Worm (Caenorhabditis elegans) whole organism, L4 larva: Measurements from ENCODE around the gene spe-10.
A peak's percentile ranks its signal among the peaks of the same experiment; 100 is the strongest.
"Not testable (repeated sequence)": the region's sequence is repeated elsewhere in the genome, so short reads cannot be mapped to it uniquely, and the experiment has no call there.

ENCODE experiments used
- D1046.2 ChIP-seq: fragments of 200-800 bp; sonication (Bioruptor generic); IDR thresholded peaks from 2 replicates; pipeline ENCODE4 v1.3.6; 2022; ENCODE audit warnings: missing genetic modification characterization, missing compliant biosample characterization
- F10B5.3 ChIP-seq: sonication (generic microtip); optimal IDR thresholded peaks from 2 replicates; lab custom pipeline; 2016; ENCODE audit warnings: mild to moderate bottlenecking, missing genetic modification characterization, missing compliant biosample characterization
- F37D6.2 ChIP-seq: sonication (generic microtip); optimal IDR thresholded peaks from 2 replicates; lab custom pipeline; 2016; ENCODE audit warnings: mild to moderate bottlenecking, missing genetic modification characterization, missing compliant biosample characterization
- T20F7.1 ChIP-seq: fragments of 200-800 bp; sonication (Bioruptor generic); optimal IDR thresholded peaks from 2 replicates; lab custom pipeline; 2018; ENCODE audit warnings: mild to moderate bottlenecking, missing genetic modification characterization, missing compliant biosample characterization
- Y105C5A.15 ChIP-seq: fragments of 200-800 bp; sonication (Bioruptor generic); IDR thresholded peaks from 2 replicates; pipeline ENCODE4 v1.3.6; 2022; ENCODE audit warnings: missing genetic modification characterization, missing compliant biosample characterization
- Y48G9A.11 ChIP-seq: fragments of 200-800 bp; sonication (Bioruptor generic); IDR thresholded peaks from 2 replicates; pipeline ENCODE4 v1.3.6; 2022; ENCODE audit warnings: missing genetic modification reagents, missing genetic modification characterization, missing compliant biosample characterization
- ZK546.5 ChIP-seq, 2 experiments: sonication (generic microtip); optimal IDR thresholded peaks; 2 replicates each; lab custom pipeline; 2017; ENCODE audit warnings: missing biosample characterization in 2 of 2, missing genetic modification characterization in 2 of 2
- aha-1 ChIP-seq: fragments of 150-350 bp; peaks from one replicate; lab custom pipeline; 2014; ENCODE audit warnings: missing biosample characterization, missing genetic modification characterization
- arid-1 ChIP-seq: fragments of 200-800 bp; sonication (Bioruptor generic); conservative IDR thresholded peaks from 2 replicates; pipeline ENCODE4 v1.3.6; 2022; ENCODE audit warnings: missing genetic modification reagents, missing genetic modification characterization, missing compliant biosample characterization
- ceh-20 ChIP-seq: fragments of 200-800 bp; sonication (Bioruptor generic); IDR thresholded peaks from 2 replicates; pipeline ENCODE4 v1.3.6; 2022; ENCODE audit warnings: missing genetic modification reagents, missing genetic modification characterization, missing compliant biosample characterization
- ctbp-1 ChIP-seq: fragments of 200-800 bp; sonication (Bioruptor generic); IDR thresholded peaks from 2 replicates; pipeline ENCODE4 v1.3.6; 2022; ENCODE audit warnings: missing genetic modification reagents, missing genetic modification characterization, missing compliant biosample characterization
- daf-16 ChIP-seq, 3 experiments: sonication (generic microtip); optimal IDR thresholded peaks; 2 replicates each; lab custom pipeline; 2016 to 2017; ENCODE audit warnings: missing genetic modification characterization in 3 of 3, missing genetic modification reagents in 3 of 3, mild to moderate bottlenecking in 2 of 3, missing compliant biosample characterization in 2 of 3, missing biosample characterization in 1 of 3, moderate library complexity in 1 of 3
- daf-19 ChIP-seq: fragments of 200-800 bp; sonication (Bioruptor generic); conservative IDR thresholded peaks from 2 replicates; pipeline ENCODE4 v1.3.6; 2022; ENCODE audit warnings: missing genetic modification characterization, missing compliant biosample characterization
- dmd-6 ChIP-seq: fragments of 200-800 bp; sonication (Bioruptor generic); IDR thresholded peaks from 2 replicates; pipeline ENCODE4 v1.3.6; 2022; ENCODE audit warnings: missing genetic modification reagents, missing genetic modification characterization, missing compliant biosample characterization
- dmd-9 ChIP-seq: fragments of 200-800 bp; sonication (Bioruptor generic); IDR thresholded peaks from 2 replicates; pipeline ENCODE4 v1.3.6; 2022; ENCODE audit warnings: missing genetic modification reagents, missing genetic modification characterization, missing compliant biosample characterization
- dpl-1 ChIP-seq: fragments of 150-350 bp; optimal IDR thresholded peaks from 2 replicates; lab custom pipeline; 2014; ENCODE audit warnings: missing biosample characterization, missing genetic modification reagents, missing genetic modification characterization
- dve-1 ChIP-seq: sonication (generic microtip); optimal IDR thresholded peaks from 2 replicates; lab custom pipeline; 2017; ENCODE audit warnings: antibody characterized with exemption, mild to moderate bottlenecking, missing genetic modification characterization, missing compliant biosample characterization; ENCODE audit not compliant: insufficient read depth
- egl-43 ChIP-seq: fragments of 200-800 bp; sonication (Bioruptor generic); IDR thresholded peaks from 2 replicates; pipeline ENCODE4 v1.3.6; 2022; ENCODE audit warnings: missing genetic modification reagents, missing genetic modification characterization, missing compliant biosample characterization
- gei-8 ChIP-seq: fragments of 200-800 bp; sonication (Bioruptor generic); optimal IDR thresholded peaks from 2 replicates; lab custom pipeline; 2018; ENCODE audit warnings: mild to moderate bottlenecking, missing genetic modification characterization, missing compliant biosample characterization
- hif-1 ChIP-seq, 2 experiments: sonication (generic microtip); optimal IDR thresholded peaks; 2 replicates each; lab custom pipeline; 2016 to 2017; ENCODE audit warnings: missing compliant biosample characterization in 2 of 2, missing genetic modification characterization in 2 of 2, missing genetic modification reagents in 2 of 2, missing genotype in 2 of 2, mild to moderate bottlenecking in 1 of 2
- hlh-11 ChIP-seq: fragments of 200-800 bp; sonication (Bioruptor generic); optimal IDR thresholded peaks from 2 replicates; lab custom pipeline; 2018; ENCODE audit warnings: mild to moderate bottlenecking, missing genetic modification characterization, missing compliant biosample characterization
- hlh-30 ChIP-seq: sonication (generic microtip); optimal IDR thresholded peaks from 2 replicates; lab custom pipeline; 2017; ENCODE audit warnings: antibody characterized with exemption, mild to moderate bottlenecking, missing genetic modification characterization, missing compliant biosample characterization; ENCODE audit not compliant: insufficient read depth
- hmg-1.1 ChIP-seq: fragments of 200-800 bp; sonication (Bioruptor generic); IDR thresholded peaks from 2 replicates; pipeline ENCODE4 v1.3.6; 2022; ENCODE audit warnings: missing genetic modification reagents, missing genetic modification characterization, missing compliant biosample characterization
- lim-7 ChIP-seq: fragments of 200-800 bp; sonication (Bioruptor generic); IDR thresholded peaks from 2 replicates; pipeline ENCODE4 v1.3.6; 2022; ENCODE audit warnings: missing genetic modification characterization, missing compliant biosample characterization
- lin-38 ChIP-seq: fragments of 200-800 bp; sonication (Bioruptor generic); IDR thresholded peaks from 2 replicates; pipeline ENCODE4 v1.3.6; 2022; ENCODE audit warnings: missing genetic modification reagents, missing genetic modification characterization, missing compliant biosample characterization
- lsy-2 ChIP-seq, 2 experiments: fragments of 150-350 bp in 1 of 2; sonication (generic microtip) in 1 of 2; optimal IDR thresholded peaks; 2 replicates each; lab custom pipeline; 2014 to 2017; ENCODE audit warnings: missing biosample characterization in 2 of 2, missing genetic modification characterization in 2 of 2
- madf-5 ChIP-seq, 2 experiments: fragments of 200-800 bp; sonication (Bioruptor generic); IDR thresholded peaks; 2 replicates each; pipeline ENCODE4 v1.3.6; 2022; ENCODE audit warnings: missing compliant biosample characterization in 2 of 2, missing genetic modification characterization in 2 of 2
- madf-9 ChIP-seq: fragments of 200-800 bp; sonication (Bioruptor generic); conservative IDR thresholded peaks from 2 replicates; pipeline ENCODE4 v1.3.6; 2022; ENCODE audit warnings: missing genetic modification reagents, missing genetic modification characterization, missing compliant biosample characterization
- mdt-29 ChIP-seq: fragments of 200-800 bp; sonication (Bioruptor generic); IDR thresholded peaks from 2 replicates; pipeline ENCODE4 v1.3.6; 2022; ENCODE audit warnings: missing genetic modification reagents, missing genetic modification characterization, missing compliant biosample characterization
- mes-2 ChIP-seq: sonication (generic microtip); optimal IDR thresholded peaks from 2 replicates; lab custom pipeline; 2016; ENCODE audit warnings: missing genotype, mild to moderate bottlenecking, missing genetic modification characterization, missing compliant biosample characterization; ENCODE audit not compliant: poor library complexity, severe bottlenecking
- mxl-3 ChIP-seq: fragments of 200-800 bp; sonication (Bioruptor generic); optimal IDR thresholded peaks from 2 replicates; lab custom pipeline; 2018; ENCODE audit warnings: mild to moderate bottlenecking, missing genetic modification characterization, missing compliant biosample characterization
- nhr-102 ChIP-seq: sonication (generic microtip); optimal IDR thresholded peaks from 2 replicates; lab custom pipeline; 2016; ENCODE audit warnings: mild to moderate bottlenecking, missing genetic modification characterization, moderate library complexity, missing compliant biosample characterization
- nhr-41 ChIP-seq: fragments of 200-800 bp; sonication (Bioruptor generic); IDR thresholded peaks from 2 replicates; pipeline ENCODE4 v1.3.6; 2022; ENCODE audit warnings: missing genetic modification reagents, missing genetic modification characterization, missing compliant biosample characterization
- nhr-42 ChIP-seq: fragments of 200-800 bp; sonication (Bioruptor generic); IDR thresholded peaks from 2 replicates; pipeline ENCODE4 v1.3.6; 2022; ENCODE audit warnings: missing genetic modification characterization, missing compliant biosample characterization
- nhr-48 ChIP-seq: sonication (generic microtip); optimal IDR thresholded peaks from 2 replicates; lab custom pipeline; 2016; ENCODE audit warnings: mild to moderate bottlenecking, missing genetic modification characterization, missing compliant biosample characterization
- nhr-6 ChIP-seq: fragments of 150-350 bp; optimal IDR thresholded peaks from 2 replicates; lab custom pipeline; 2014; ENCODE audit warnings: missing biosample characterization, missing genetic modification characterization
- pha-4 ChIP-seq, 2 experiments: fragments of 150-350 bp in 1 of 2; fragments of 200-800 bp in 1 of 2; sonication (Bioruptor generic) in 1 of 2; IDR thresholded peaks in 1 of 2; optimal IDR thresholded peaks in 1 of 2; 2 replicates each; pipeline versions ENCODE4 v1.3.6 to Lab custom; 2014 to 2022; ENCODE audit warnings: missing genetic modification characterization in 2 of 2, missing genetic modification reagents in 2 of 2, missing biosample characterization in 1 of 2, missing compliant biosample characterization in 1 of 2
- rbr-2 ChIP-seq: sonication (generic microtip); optimal IDR thresholded peaks from 2 replicates; lab custom pipeline; 2016; ENCODE audit warnings: missing genotype, missing genetic modification characterization, missing compliant biosample characterization
- saeg-2 ChIP-seq: fragments of 200-800 bp; sonication (Bioruptor generic); IDR thresholded peaks from 2 replicates; pipeline ENCODE4 v1.3.6; 2022; ENCODE audit warnings: missing genetic modification reagents, missing genetic modification characterization, missing compliant biosample characterization
- set-16 ChIP-seq: fragments of 200-800 bp; sonication (Bioruptor generic); IDR thresholded peaks from 2 replicates; pipeline ENCODE4 v1.3.6; 2022; ENCODE audit warnings: missing genetic modification reagents, missing genetic modification characterization, missing compliant biosample characterization
- snpc-1.2 ChIP-seq: fragments of 200-800 bp; sonication (Bioruptor generic); IDR thresholded peaks from 2 replicates; pipeline ENCODE4 v1.3.6; 2022; ENCODE audit warnings: missing genetic modification reagents, missing genetic modification characterization, missing compliant biosample characterization
- spr-1 ChIP-seq: sonication (generic microtip); optimal IDR thresholded peaks from 2 replicates; lab custom pipeline; 2016; ENCODE audit warnings: mild to moderate bottlenecking, missing genetic modification characterization, missing compliant biosample characterization
- spr-3 ChIP-seq: fragments of 200-800 bp; sonication (Bioruptor generic); optimal IDR thresholded peaks from 2 replicates; lab custom pipeline; 2018; ENCODE audit warnings: mild to moderate bottlenecking, missing genetic modification characterization, missing compliant biosample characterization
- tra-1 ChIP-seq: fragments of 200-800 bp; sonication (Bioruptor generic); IDR thresholded peaks from 2 replicates; pipeline ENCODE4 v1.3.6; 2022; ENCODE audit warnings: missing genetic modification reagents, missing genetic modification characterization, missing compliant biosample characterization
- vab-7 ChIP-seq: fragments of 200-800 bp; sonication (Bioruptor generic); IDR thresholded peaks from 2 replicates; pipeline ENCODE4 v1.3.6; 2022; ENCODE audit warnings: missing genetic modification reagents, missing genetic modification characterization, missing compliant biosample characterization

The spe-10 gene

ce11 chrV:10339200-10339599, 44.9 kb upstream of the spe-10 start, which contains the start of gene K07C5.2:
Gene K07C5.2 (plus strand): TSS chrV:10339500.
- no peak for TF ChIP-seq F37D6.2 (tag; lab: Kevin White, UChicago)
- TF ChIP-seq nhr-6 (tag; lab: Kevin White, UChicago) = no peak
- TF ChIP-seq madf-9 (GFP tag; lab: Robert Waterston, UW) = no peak
- no peak for TF ChIP-seq gei-8 (GFP tag; lab: Kevin White, UChicago)
- TF ChIP-seq hlh-30 (tag; lab: Kevin White, UChicago) = no peak
- no peak for TF ChIP-seq saeg-2
- no peak for TF ChIP-seq ZK546.5 (tag; optimal IDR thresholded peaks at IDR 0.05; lab: Kevin White, UChicago)

ce11 chrV:10341905-10342328, 42.1 kb upstream of the spe-10 start, which contains the start of gene K07C5.13:
Gene K07C5.13 (plus strand): TSS chrV:10342055.
- TF ChIP-seq Y105C5A.15 (GFP tag; lab: Robert Waterston, UW) = 0 out of 2 replicates have a peak, but pooled peaks have one; percentile 11
- TF ChIP-seq nhr-6 (tag; lab: Kevin White, UChicago) = peak; percentile 0
- peak; percentile 71 for TF ChIP-seq spr-1 (tag; lab: Kevin White, UChicago)
- TF ChIP-seq lsy-2 (tag; optimal IDR thresholded peaks at IDR 0.05; lab: Kevin White, UChicago) = peak in 1 of 2 experiments; percentile 21
- peak; percentile 94 for TF ChIP-seq dmd-9
- peak; percentile 91 for TF ChIP-seq ctbp-1
- peak; percentile 94 for TF ChIP-seq tra-1 (GFP tag; lab: Robert Waterston, UW)
- peak; percentile 55 for TF ChIP-seq F10B5.3
- peak; percentile 67 for TF ChIP-seq F37D6.2 (tag; lab: Kevin White, UChicago)
- TF ChIP-seq Y48G9A.11 = peak; percentile 89
- TF ChIP-seq hmg-1.1 = peak; percentile 90
- TF ChIP-seq mes-2 (tag; lab: Kevin White, UChicago) = peak; percentile 78
- peak in 1 of 2 experiments; percentile 83; a peak in 1 of 4 replicates for TF ChIP-seq madf-5 (GFP tag; IDR thresholded peaks at IDR 0.05; lab: Robert Waterston, UW)
- peak; percentile 95 for TF ChIP-seq ceh-20 (GFP tag; lab: Robert Waterston, UW)
- TF ChIP-seq set-16 (GFP tag; lab: Robert Waterston, UW) = peak; percentile 63
- peak; percentile 24; the same call in 1 of the 2 replicates for TF ChIP-seq nhr-41 (GFP tag; lab: Robert Waterston, UW)
- peak; percentile 89 for TF ChIP-seq arid-1 (GFP tag; lab: Robert Waterston, UW)
- peak; percentile 94 for TF ChIP-seq egl-43 (GFP tag; lab: Robert Waterston, UW)
- peak; percentile 54 for TF ChIP-seq mxl-3 (GFP tag; lab: Kevin White, UChicago)
- TF ChIP-seq daf-16 (GFP tag; optimal IDR thresholded peaks at IDR 0.05; lab: Kevin White, UChicago) = peak in 1 of 2 experiments; percentile 51
- not testable (repeated sequence) for TF ChIP-seq daf-16, pha-4 (tag; optimal IDR thresholded peaks at IDR 0.05; lab: Kevin White, UChicago)
- peak; percentile 47 for TF ChIP-seq dpl-1
- peak; percentile 93 for TF ChIP-seq aha-1 (tag; lab: Kevin White, UChicago)
- peak; percentile 84 for TF ChIP-seq madf-9 (GFP tag; lab: Robert Waterston, UW)
- peak; percentile 91 for TF ChIP-seq pha-4 (GFP tag; IDR thresholded peaks at IDR 0.05; lab: Robert Waterston, UW)
- TF ChIP-seq rbr-2 (tag; lab: Kevin White, UChicago) = peak; percentile 80
- peak; percentile 88 for TF ChIP-seq hlh-11
- TF ChIP-seq dmd-6 = peak; percentile 93
- TF ChIP-seq nhr-42 (GFP tag; lab: Robert Waterston, UW) = peak; percentile 92
- peak; percentile 89 for TF ChIP-seq D1046.2
- TF ChIP-seq daf-19 (GFP tag; lab: Robert Waterston, UW) = peak; percentile 72; the same call in 1 of the 2 replicates
- TF ChIP-seq saeg-2 = peak; percentile 90
- TF ChIP-seq hif-1 (tag; optimal IDR thresholded peaks at IDR 0.05; lab: Kevin White, UChicago) = peak; percentile 16 to 30
- TF ChIP-seq lin-38 (GFP tag; lab: Robert Waterston, UW) = peak; percentile 92
- TF ChIP-seq nhr-102 (tag; lab: Kevin White, UChicago) = peak; percentile 86
- TF ChIP-seq T20F7.1 (GFP tag; lab: Kevin White, UChicago) = peak; percentile 65
- TF ChIP-seq vab-7 = peak; percentile 78
- TF ChIP-seq lim-7 (GFP tag; lab: Robert Waterston, UW) = 0 out of 2 replicates have a peak, but pooled peaks have one; percentile 46
- peak; percentile 95 for TF ChIP-seq nhr-48 (tag; lab: Kevin White, UChicago)
- peak; percentile 82 for TF ChIP-seq snpc-1.2 (GFP tag; lab: Robert Waterston, UW)
- peak; percentile 54 for TF ChIP-seq spr-3
- peak; percentile 9 for TF ChIP-seq dve-1 (tag; lab: Kevin White, UChicago)
- peak; percentile 89 for TF ChIP-seq mdt-29 (GFP tag; lab: Robert Waterston, UW)
